Fruit fly (Drosophila melanogaster): ENCODE measurements around the gene Rint1.

DNA sequence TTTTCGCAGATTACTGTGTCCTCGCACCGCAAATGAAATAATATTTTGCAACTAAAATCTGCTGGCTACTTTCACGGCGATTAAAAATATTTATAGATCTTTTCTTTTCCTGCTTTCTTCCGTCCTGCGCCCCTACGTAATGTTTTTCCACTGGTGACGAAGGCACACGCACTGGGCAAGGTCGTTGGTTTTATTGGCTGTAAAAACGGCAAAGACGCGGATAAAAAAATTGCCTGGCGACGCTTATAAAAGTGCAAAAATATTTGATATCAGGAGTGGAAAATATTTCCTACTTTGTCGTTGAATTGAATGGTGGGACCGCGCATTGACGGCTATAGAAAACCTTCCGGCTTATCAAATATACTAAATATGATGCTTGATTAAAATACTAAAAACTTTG is 45.5 kb downstream of the Rint1 start, which contains the start of gene Sh3beta:
- no peak for TF ChIP-seq jing (GFP tag; optimal IDR thresholded peaks at IDR 0.05)
- TF ChIP-seq CrebB (tag; optimal IDR thresholded peaks at IDR 0.05): no peak
- TF ChIP-seq mirr (GFP tag; optimal IDR thresholded peaks at IDR 0.05): no peak
- no peak for TF ChIP-seq Dip2 (GFP tag; IDR thresholded peaks at IDR 0.05)
- no peak for TF ChIP-seq CG13775 (GFP tag; optimal IDR thresholded peaks at IDR 0.05)
- TF ChIP-seq Vsx1 (GFP tag; optimal IDR thresholded peaks at IDR 0.05): no peak
- TF ChIP-seq Bdp1 (GFP tag; optimal IDR thresholded peaks at IDR 0.05): no peak
- TF ChIP-seq chif (GFP tag; optimal IDR thresholded peaks at IDR 0.05): no peak

All from whole organism, embryonic.